Worm (Caenorhabditis elegans) whole organism, L3 larva: ENCODE results near the gene C44C10.9.
A peak's percentile ranks its signal among the peaks of the same experiment; 100 is the strongest.

ENCODE experiments used
- R02D3.7 ChIP-seq: fragments of 150-350 bp; optimal IDR thresholded peaks from 2 replicates; lab custom pipeline; 2014; ENCODE audit warnings: missing biosample characterization, missing genetic modification characterization
- elt-3 ChIP-seq, 3 experiments: fragments of 150-350 bp in 1 of 3; sonication (generic microtip) in 2 of 3; optimal IDR thresholded peaks; 2 replicates in 2 of 3; 4 replicates in 1 of 3; lab custom pipeline; 2014 to 2017; ENCODE audit warnings: missing biosample characterization in 3 of 3, missing genetic modification characterization in 3 of 3
- fkh-10 ChIP-seq: sonication (generic microtip); optimal IDR thresholded peaks from 2 replicates; lab custom pipeline; 2017; ENCODE audit warnings: missing biosample characterization, missing genetic modification reagents, missing genetic modification characterization
- fos-1 ChIP-seq: fragments of 150-350 bp; optimal IDR thresholded peaks from 2 replicates; lab custom pipeline; 2014; ENCODE audit warnings: missing biosample characterization, missing genetic modification characterization
- hmg-11 ChIP-seq: sonication (generic microtip); optimal IDR thresholded peaks from 2 replicates; lab custom pipeline; 2016; ENCODE audit warnings: missing genetic modification characterization, missing compliant biosample characterization
- lin-39 ChIP-seq: fragments of 150-350 bp; optimal IDR thresholded peaks from 2 replicates; lab custom pipeline; 2018; ENCODE audit warnings: missing biosample characterization, missing genetic modification reagents, missing genetic modification characterization
- nhr-25 ChIP-seq: sonication (generic microtip); optimal IDR thresholded peaks from 2 replicates; lab custom pipeline; 2017; ENCODE audit warnings: missing biosample characterization, missing genetic modification characterization
- pha-4 ChIP-seq: fragments of 150-350 bp; optimal IDR thresholded peaks from 2 replicates; lab custom pipeline; 2014; ENCODE audit warnings: missing biosample characterization, missing genetic modification reagents, missing genetic modification characterization
- sea-2 ChIP-seq: fragments of 150-350 bp; sonication (generic microtip); optimal IDR thresholded peaks from 4 replicates; lab custom pipeline; 2014; ENCODE audit warnings: missing biosample characterization, missing genetic modification reagents, missing genetic modification characterization

- TF ChIP-seq pha-4 (tag; lab: Kevin White, UChicago), result peak; percentile 38
- peak; percentile 60 for TF ChIP-seq lin-39 (tag; lab: Kevin White, UChicago)
- no peak for TF ChIP-seq fos-1 (tag; lab: Kevin White, UChicago)
- TF ChIP-seq hmg-11 (tag; lab: Kevin White, UChicago), result peak; percentile 48
- TF ChIP-seq sea-2 (GFP tag; lab: Kevin White, UChicago), result no peak
- TF ChIP-seq nhr-25 (tag; lab: Kevin White, UChicago), result no peak
- no peak for TF ChIP-seq elt-3 (tag; optimal IDR thresholded peaks at IDR 0.05; lab: Kevin White, UChicago)
- TF ChIP-seq fkh-10, result no peak
- no peak for TF ChIP-seq R02D3.7 (tag; lab: Kevin White, UChicago)
These were observed 49.7 kb downstream of the C44C10.9 start, which contains the start of gene noca-2 for ce11 chrX:11666545-11667177.
